Worm (Caenorhabditis elegans) whole organism, young adult: Measurements from ENCODE around the gene vha-19.
"Not testable (repeated sequence)": the region's sequence is repeated elsewhere in the genome, so short reads cannot be mapped to it uniquely, and the experiment has no call there.

Experiments
- B0035.1 ChIP-seq: sonication (generic microtip); optimal IDR thresholded peaks from 2 replicates; lab custom pipeline; 2016; ENCODE audit warnings: missing genetic modification characterization, mild to moderate bottlenecking, missing compliant biosample characterization, missing genotype, missing genetic modification reagents
- F23B12.7 ChIP-seq: sonication (generic microtip); optimal IDR thresholded peaks from 2 replicates; lab custom pipeline; 2017; ENCODE audit warnings: missing genetic modification characterization, mild to moderate bottlenecking, missing compliant biosample characterization, antibody characterized with exemption, moderate library complexity; ENCODE audit not compliant: insufficient read depth
- F57C9.4 ChIP-seq: sonication (generic microtip); optimal IDR thresholded peaks from 2 replicates; lab custom pipeline; 2017; ENCODE audit warnings: mild to moderate bottlenecking, missing genetic modification characterization, missing compliant biosample characterization
- Y53F4B.3 ChIP-seq: fragments of 200-800 bp; sonication (Bioruptor generic); IDR thresholded peaks from 2 replicates; pipeline ENCODE4 v1.3.6; 2022; ENCODE audit warnings: missing genetic modification reagents, missing genetic modification characterization, missing compliant biosample characterization
- aptf-2 ChIP-seq: fragments of 200-800 bp; sonication (Bioruptor generic); conservative IDR thresholded peaks from 2 replicates; pipeline ENCODE4 v1.3.6; 2022; ENCODE audit warnings: missing genetic modification reagents, missing genetic modification characterization, missing compliant biosample characterization
- aptf-3 ChIP-seq: fragments of 200-800 bp; sonication (Bioruptor generic); IDR thresholded peaks from 2 replicates; pipeline ENCODE4 v1.3.6; 2022; ENCODE audit warnings: missing genetic modification characterization, missing compliant biosample characterization
- athp-1 ChIP-seq: sonication (generic microtip); optimal IDR thresholded peaks from 2 replicates; lab custom pipeline; 2017; ENCODE audit warnings: mild to moderate bottlenecking, missing genetic modification characterization, missing compliant biosample characterization
- attf-6 ChIP-seq: fragments of 200-800 bp; sonication (Bioruptor generic); IDR thresholded peaks from 2 replicates; pipeline ENCODE4 v1.3.6; 2022; ENCODE audit warnings: missing genetic modification reagents, missing genetic modification characterization, missing compliant biosample characterization
- bed-2 ChIP-seq: fragments of 200-800 bp; sonication (Bioruptor generic); IDR thresholded peaks from 2 replicates; pipeline ENCODE4 v1.3.6; 2022; ENCODE audit warnings: missing genetic modification reagents, missing genetic modification characterization, missing compliant biosample characterization
- cebp-1 ChIP-seq, 2 experiments: fragments of 200-800 bp in 1 of 2; sonication (Bioruptor generic) in 1 of 2; sonication (generic microtip) in 1 of 2; IDR thresholded peaks in 1 of 2; optimal IDR thresholded peaks in 1 of 2; 2 replicates each; pipeline versions ENCODE4 v1.3.6 to Lab custom; 2017 to 2022; ENCODE audit warnings: missing compliant biosample characterization in 2 of 2, missing genetic modification characterization in 2 of 2, mild to moderate bottlenecking in 1 of 2, missing genetic modification reagents in 1 of 2, moderate library complexity in 1 of 2
- cebp-2 ChIP-seq: fragments of 200-800 bp; sonication (Bioruptor generic); IDR thresholded peaks from 2 replicates; pipeline ENCODE4 v1.3.6; 2022; ENCODE audit warnings: missing genetic modification characterization, missing compliant biosample characterization
- ceh-58 ChIP-seq: fragments of 200-800 bp; sonication (Bioruptor generic); IDR thresholded peaks from 2 replicates; pipeline ENCODE4 v1.3.6; 2022; ENCODE audit warnings: missing genetic modification characterization, missing compliant biosample characterization
- die-1 ChIP-seq: sonication (generic microtip); optimal IDR thresholded peaks from 2 replicates; lab custom pipeline; 2016; ENCODE audit warnings: missing genotype, mild to moderate bottlenecking, missing genetic modification characterization, missing compliant biosample characterization
- dox-1 ChIP-seq: fragments of 200-800 bp; sonication (Bioruptor generic); IDR thresholded peaks from 2 replicates; pipeline ENCODE4 v1.3.6; 2022; ENCODE audit warnings: missing genetic modification reagents, missing genetic modification characterization, missing compliant biosample characterization
- dpl-1 ChIP-seq: fragments of 150-350 bp; optimal IDR thresholded peaks from 2 replicates; lab custom pipeline; 2014; ENCODE audit warnings: missing biosample characterization, missing genetic modification reagents, missing genetic modification characterization
- efl-1 ChIP-seq: fragments of 150-350 bp; optimal IDR thresholded peaks from 2 replicates; lab custom pipeline; 2014; ENCODE audit warnings: missing biosample characterization, missing genetic modification reagents, missing genetic modification characterization
- egl-44 ChIP-seq: fragments of 200-800 bp; sonication (Bioruptor generic); IDR thresholded peaks from 2 replicates; pipeline ENCODE4 v1.3.6; 2022; ENCODE audit warnings: missing genetic modification reagents, missing genetic modification characterization, missing compliant biosample characterization
- egrh-3 ChIP-seq: fragments of 200-800 bp; sonication (Bioruptor generic); IDR thresholded peaks from 2 replicates; pipeline ENCODE4 v1.3.6; 2022; ENCODE audit warnings: missing genetic modification reagents, missing genetic modification characterization, missing compliant biosample characterization
- ets-4 ChIP-seq: fragments of 200-800 bp; sonication (Bioruptor generic); optimal IDR thresholded peaks from 2 replicates; lab custom pipeline; 2018; ENCODE audit warnings: mild to moderate bottlenecking, missing genetic modification characterization, missing compliant biosample characterization
- fkh-3 ChIP-seq: sonication (generic microtip); optimal IDR thresholded peaks from 2 replicates; lab custom pipeline; 2016; ENCODE audit warnings: mild to moderate bottlenecking, missing genetic modification characterization, missing compliant biosample characterization
- hlh-26 ChIP-seq: fragments of 200-800 bp; sonication (Bioruptor generic); conservative IDR thresholded peaks from 2 replicates; pipeline ENCODE4 v1.3.6; 2022; ENCODE audit warnings: missing genetic modification reagents, missing genetic modification characterization, missing compliant biosample characterization
- hmg-1.2 ChIP-seq: fragments of 200-800 bp; sonication (Bioruptor generic); IDR thresholded peaks from 2 replicates; pipeline ENCODE4 v1.3.6; 2022; ENCODE audit warnings: missing genetic modification reagents, missing genetic modification characterization, missing compliant biosample characterization
- hmg-20 ChIP-seq: fragments of 200-800 bp; sonication (Bioruptor generic); IDR thresholded peaks from 2 replicates; pipeline ENCODE4 v1.3.6; 2022; ENCODE audit warnings: missing genetic modification reagents, missing genetic modification characterization, missing compliant biosample characterization
- hrde-1 ChIP-seq: sonication (generic microtip); optimal IDR thresholded peaks from 2 replicates; lab custom pipeline; 2016; ENCODE audit warnings: missing genetic modification characterization, mild to moderate bottlenecking, missing compliant biosample characterization, moderate library complexity, missing genotype, missing genetic modification reagents, borderline replicate concordance
- hsf-1 ChIP-seq: fragments of 200-800 bp; sonication (Bioruptor generic); IDR thresholded peaks from 2 replicates; pipeline ENCODE4 v1.3.6; 2022; ENCODE audit warnings: missing genetic modification reagents, missing genetic modification characterization, missing compliant biosample characterization
- lin-26 ChIP-seq: fragments of 200-800 bp; sonication (Bioruptor generic); IDR thresholded peaks from 2 replicates; pipeline ENCODE4 v1.3.6; 2022; ENCODE audit warnings: missing genetic modification reagents, missing genetic modification characterization, missing compliant biosample characterization
- lir-1 ChIP-seq: fragments of 200-800 bp; sonication (Bioruptor generic); conservative IDR thresholded peaks from 2 replicates; pipeline ENCODE4 v1.3.6; 2022; ENCODE audit warnings: missing genetic modification reagents, missing genetic modification characterization, missing compliant biosample characterization
- madf-6 ChIP-seq: fragments of 200-800 bp; sonication (Bioruptor generic); IDR thresholded peaks from 2 replicates; pipeline ENCODE4 v1.3.6; 2022; ENCODE audit warnings: missing genetic modification reagents, missing genetic modification characterization, missing compliant biosample characterization
- mcd-1 ChIP-seq: fragments of 200-800 bp; sonication (Bioruptor generic); IDR thresholded peaks from 2 replicates; pipeline ENCODE4 v1.3.6; 2022; ENCODE audit warnings: missing genetic modification reagents, missing genetic modification characterization, missing compliant biosample characterization
- nfya-2 ChIP-seq: fragments of 200-800 bp; sonication (Bioruptor generic); IDR thresholded peaks from 2 replicates; pipeline ENCODE4 v1.3.6; 2022; ENCODE audit warnings: missing genetic modification reagents, missing genetic modification characterization, missing compliant biosample characterization
- nfyb-1 ChIP-seq: fragments of 200-800 bp; sonication (Bioruptor generic); IDR thresholded peaks from 2 replicates; pipeline ENCODE4 v1.3.6; 2022; ENCODE audit warnings: missing genetic modification reagents, missing genetic modification characterization, missing compliant biosample characterization
- nhr-27 ChIP-seq: fragments of 200-800 bp; sonication (Bioruptor generic); optimal IDR thresholded peaks from 2 replicates; lab custom pipeline; 2018; ENCODE audit warnings: mild to moderate bottlenecking, missing genetic modification characterization, moderate library complexity, missing compliant biosample characterization
- nhr-90 ChIP-seq: sonication (generic microtip); optimal IDR thresholded peaks from 2 replicates; lab custom pipeline; 2016; ENCODE audit warnings: missing genotype, mild to moderate bottlenecking, missing genetic modification characterization, missing compliant biosample characterization
- snpc-1.1 ChIP-seq: sonication (generic microtip); optimal IDR thresholded peaks from 2 replicates; lab custom pipeline; 2017; ENCODE audit warnings: missing genetic modification characterization, mild to moderate bottlenecking, missing compliant biosample characterization, antibody characterized with exemption, moderate library complexity, missing genotype, missing genetic modification reagents; ENCODE audit not compliant: insufficient read depth
- snpc-4 ChIP-seq, 5 experiments: fragments of 150-350 bp in 1 of 5; sonication (generic microtip) in 4 of 5; optimal IDR thresholded peaks; 2 replicates each; lab custom pipeline; 2014 to 2018; ENCODE audit warnings: missing genetic modification characterization in 5 of 5, missing biosample characterization in 3 of 5, antibody characterized with exemption in 2 of 5, mild to moderate bottlenecking in 2 of 5, missing compliant biosample characterization in 2 of 5, missing genotype in 2 of 5, moderate library complexity in 2 of 5, missing genetic modification reagents in 1 of 5
- somi-1 ChIP-seq: fragments of 200-800 bp; sonication (Bioruptor generic); optimal IDR thresholded peaks from 2 replicates; lab custom pipeline; 2018; ENCODE audit warnings: mild to moderate bottlenecking, missing genetic modification characterization, missing compliant biosample characterization
- tbx-9 ChIP-seq: sonication (generic microtip); optimal IDR thresholded peaks from 2 replicates; lab custom pipeline; 2016; ENCODE audit warnings: borderline replicate concordance, missing genetic modification characterization, inconsistent platforms, missing compliant biosample characterization
- tlf-1 ChIP-seq: fragments of 200-800 bp; sonication (Bioruptor generic); optimal IDR thresholded peaks from 2 replicates; lab custom pipeline; 2018; ENCODE audit warnings: mild to moderate bottlenecking, missing genetic modification characterization, missing compliant biosample characterization
- zfh-2 ChIP-seq: fragments of 200-800 bp; sonication (Bioruptor generic); conservative IDR thresholded peaks from 2 replicates; pipeline ENCODE4 v1.3.6; 2022; ENCODE audit warnings: missing genetic modification reagents, missing genetic modification characterization, missing compliant biosample characterization

Gene vha-19

ce11 chrIV:3389999-3390398 lies 21.0 kb downstream of the vha-19 start, which contains the start of gene B0546.5:
Gene B0546.5 (minus strand): TSS chrIV:3390099.
- not testable (repeated sequence) for TF ChIP-seq fkh-3; somi-1 (GFP tag; lab: Kevin White, UChicago); F57C9.4

ce11 chrIV:3394066-3394465 lies 25.1 kb downstream of the vha-19 start, which contains the start of gene C04C3.4:
Gene C04C3.4 (plus strand): TSS chrIV:3394366.
- TF ChIP-seq hrde-1 (tag; lab: Kevin White, UChicago); tbx-9 (tag; lab: Kevin White, UChicago); nfya-2 (GFP tag; lab: Robert Waterston, UW): not testable (repeated sequence)

ce11 chrIV:3395581-3395980 lies 26.6 kb downstream of the vha-19 start, which contains the start of gene C04C3.14:
Gene C04C3.14 (plus strand): TSS chrIV:3395881.
- no peak for TF ChIP-seq attf-6 (GFP tag; lab: Robert Waterston, UW)
- no peak for TF ChIP-seq F23B12.7 (tag; lab: Kevin White, UChicago)
- TF ChIP-seq aptf-3 = no peak
- no peak for TF ChIP-seq snpc-1.1 (tag; lab: Kevin White, UChicago)
- TF ChIP-seq hlh-26 (GFP tag; lab: Robert Waterston, UW) = no peak
- no peak for TF ChIP-seq lin-26 (GFP tag; lab: Robert Waterston, UW)
- TF ChIP-seq cebp-2 = no peak
- TF ChIP-seq nfyb-1 (GFP tag; lab: Robert Waterston, UW) = no peak
- TF ChIP-seq Y53F4B.3 (GFP tag; lab: Robert Waterston, UW) = no peak
- TF ChIP-seq snpc-4 (GFP tag; optimal IDR thresholded peaks at IDR 0.05; lab: Kevin White, UChicago) = no peak
- TF ChIP-seq snpc-4 (tag; optimal IDR thresholded peaks at IDR 0.05; lab: Kevin White, UChicago) = no peak
- TF ChIP-seq lir-1 (GFP tag; lab: Robert Waterston, UW) = no peak
- TF ChIP-seq athp-1 = no peak
- no peak for TF ChIP-seq nhr-27
- TF ChIP-seq egl-44 = no peak
- no peak for TF ChIP-seq mcd-1
- no peak for TF ChIP-seq tlf-1 (GFP tag; lab: Kevin White, UChicago)
- TF ChIP-seq ets-4 (GFP tag; lab: Kevin White, UChicago) = no peak
- TF ChIP-seq hmg-20 = no peak
- TF ChIP-seq aptf-2 (GFP tag; lab: Robert Waterston, UW) = no peak

- TF ChIP-seq ceh-58 (GFP tag; lab: Robert Waterston, UW) (no peak), zfh-2 (GFP tag; lab: Robert Waterston, UW) (peak; percentile 62; the same call in 1 of the 2 replicates), egrh-3 (GFP tag; lab: Robert Waterston, UW) (peak; percentile 50; the same call in 1 of the 2 replicates), hrde-1 (tag; lab: Kevin White, UChicago) (no peak), bed-2 (GFP tag; lab: Robert Waterston, UW) (0 out of 2 replicates have a peak, but pooled peaks have one; percentile 26)
- TF ChIP-seq, all 124 proteins: peak for 3
These were observed 29.1 kb downstream of the vha-19 start for ce11 chrIV:3398078-3398477.

ce11 chrIV:3399015-3399722 lies 30.2 kb downstream of the vha-19 start, which contains the start of the genes dyf-3 and pdhb-1:
Gene dyf-3 (minus strand): TSS chrIV:3399231.
Gene pdhb-1 (plus strand): TSS chrIV:3399672.
- TF ChIP-seq madf-6 (no peak), dpl-1 (GFP tag; lab: Kevin White, UChicago) (peak; percentile 25), B0035.1 (tag; lab: Kevin White, UChicago) (no peak), efl-1 (GFP tag; lab: Kevin White, UChicago) (peak; percentile 34), dox-1 (GFP tag; lab: Robert Waterston, UW) (peak; percentile 56; the same call in 1 of the 2 replicates), cebp-1 (GFP tag; IDR thresholded peaks at IDR 0.05; lab: Robert Waterston, UW) (no peak), cebp-1 (tag; optimal IDR thresholded peaks at IDR 0.05; lab: Kevin White, UChicago) (peak; percentile 8), hmg-1.2 (peak; percentile 25; the same call in 1 of the 2 replicates), die-1 (tag; lab: Kevin White, UChicago) (no peak), ets-4 (GFP tag; lab: Kevin White, UChicago) (no peak), hsf-1 (no peak), hlh-26 (GFP tag; lab: Robert Waterston, UW) (no peak), nhr-90 (tag; lab: Kevin White, UChicago) (no peak)
